Worm (Caenorhabditis elegans): Measurements from ENCODE around the gene F36D3.4.

DNA sequence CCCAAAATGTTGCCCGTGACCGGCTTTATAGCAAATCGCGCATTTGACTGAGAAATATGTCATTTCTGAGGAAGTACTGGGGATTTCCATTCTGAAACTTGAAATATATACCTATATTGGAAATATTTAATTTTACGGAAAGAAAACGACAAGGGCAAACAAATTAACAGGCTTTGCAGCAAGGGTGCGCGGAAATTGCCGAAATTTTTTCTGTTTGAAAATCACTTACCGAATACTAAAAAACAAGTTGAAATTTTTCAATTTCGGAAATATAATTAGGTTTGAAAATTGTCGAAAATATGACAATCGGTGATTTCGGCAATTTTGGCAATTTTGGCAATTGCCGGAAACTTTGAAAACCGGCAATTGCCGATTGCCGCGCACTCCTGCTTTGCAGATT, 11.7 kb downstream of the F36D3.4 start, which contains the start of gene nhr-54:
- no peak for TF ChIP-seq nhr-11 (tag; optimal IDR thresholded peaks at IDR 0.05)
- no peak for TF ChIP-seq tra-1 (GFP tag; IDR thresholded peaks at IDR 0.05)
- no peak for TF ChIP-seq pha-4 (GFP tag; IDR thresholded peaks at IDR 0.05)
- no peak for TF ChIP-seq pha-4 (tag; optimal IDR thresholded peaks at IDR 0.05)
- no peak for TF ChIP-seq lin-13 (GFP tag; optimal IDR thresholded peaks at IDR 0.05)
- no peak for TF ChIP-seq egl-27 (tag; optimal IDR thresholded peaks at IDR 0.05)
- no peak for TF ChIP-seq ceh-44 (GFP tag; IDR thresholded peaks at IDR 0.05)
- TF ChIP-seq pqm-1 (tag; optimal IDR thresholded peaks at IDR 0.05) = no peak
- TF ChIP-seq hmg-1.1 (GFP tag; IDR thresholded peaks at IDR 0.05) = no peak
- TF ChIP-seq lin-39 (tag; optimal IDR thresholded peaks at IDR 0.05) = no peak
- no peak for TF ChIP-seq unc-62 (GFP tag; optimal IDR thresholded peaks at IDR 0.05 in 1 of 2)
- TF ChIP-seq unc-62 (tag; optimal IDR thresholded peaks at IDR 0.05) = no peak
- no peak for TF ChIP-seq D1046.2 (GFP tag; IDR thresholded peaks at IDR 0.05)
